Worm (Caenorhabditis elegans): ENCODE results near the gene D1005.10.

The D1005.10 gene

ce11 chrX:1502914-1503313, 16.9 kb upstream of the D1005.10 start:
- TF ChIP-seq lir-1 (GFP tag; conservative IDR thresholded peaks at IDR 0.05) (no peak), zfh-2 (GFP tag; conservative IDR thresholded peaks at IDR 0.05) (peak; percentile 86), ceh-40 (GFP tag; IDR thresholded peaks at IDR 0.05) (0 out of 2 replicates have a peak, but pooled peaks have one; percentile 11), attf-6 (GFP tag; IDR thresholded peaks at IDR 0.05) (no peak), hlh-26 (GFP tag; conservative IDR thresholded peaks at IDR 0.05) (no peak), ceh-58 (GFP tag; IDR thresholded peaks at IDR 0.05) (no peak), egrh-3 (GFP tag; IDR thresholded peaks at IDR 0.05) (peak; percentile 37; the same call in 1 of the 2 replicates)

ce11 chrX:1502490-1502889, 16.5 kb upstream of the D1005.10 start, which contains the start of gene F09E10.1:
Gene F09E10.1, plus strand, starts transcription at chrX:1502790.
- no peak for TF ChIP-seq madf-3 (GFP tag; IDR thresholded peaks at IDR 0.05)
- no peak for TF ChIP-seq repo-1 (tag; optimal IDR thresholded peaks at IDR 0.05)
- TF ChIP-seq nfya-1 (tag; optimal IDR thresholded peaks at IDR 0.05; ENCODE audit: borderline replicate concordance, insufficient read depth): no peak
- TF ChIP-seq attf-3 (GFP tag; conservative IDR thresholded peaks at IDR 0.05): no peak
- no peak for TF ChIP-seq cebp-1 (GFP tag; IDR thresholded peaks at IDR 0.05)
- no peak for TF ChIP-seq cebp-1 (tag; optimal IDR thresholded peaks at IDR 0.05)

- TF ChIP-seq atf-7 (tag; optimal IDR thresholded peaks at IDR 0.05) (no peak), K12H6.12 (tag; optimal IDR thresholded peaks at IDR 0.05) (no peak), F57A8.1 (GFP tag; optimal IDR thresholded peaks at IDR 0.05) (no peak), hrde-1 (tag; optimal IDR thresholded peaks at IDR 0.05; ENCODE audit: borderline replicate concordance) (no peak), F22D6.2 (tag; optimal IDR thresholded peaks at IDR 0.05) (no peak)
These were observed 15.8 kb upstream of the D1005.10 start, which contains the start of gene F09E10.7 for ce11 chrX:1501752-1502151. Gene F09E10.7, minus strand, starts transcription at chrX:1501852.

- TF ChIP-seq rec-8 (tag; optimal IDR thresholded peaks at IDR 0.05): no peak
- TF ChIP-seq cebp-1 (GFP tag; IDR thresholded peaks at IDR 0.05): no peak
- no peak for TF ChIP-seq cebp-1 (tag; optimal IDR thresholded peaks at IDR 0.05)
- no peak for TF ChIP-seq madf-6 (GFP tag; IDR thresholded peaks at IDR 0.05)
- no peak for TF ChIP-seq egl-18 (GFP tag; IDR thresholded peaks at IDR 0.05)
- no peak for TF ChIP-seq attf-3 (GFP tag; conservative IDR thresholded peaks at IDR 0.05)
- TF ChIP-seq K12H6.12 (tag; optimal IDR thresholded peaks at IDR 0.05): no peak
- TF ChIP-seq dpl-1 (GFP tag; optimal IDR thresholded peaks at IDR 0.05): no peak
- no peak for TF ChIP-seq attf-5 (GFP tag; optimal IDR thresholded peaks at IDR 0.05)
- no peak for TF ChIP-seq T26A5.8 (tag; optimal IDR thresholded peaks at IDR 0.05)
- no peak for TF ChIP-seq ceh-27 (GFP tag; optimal IDR thresholded peaks at IDR 0.05)
- TF ChIP-seq snpc-1.1 (tag; optimal IDR thresholded peaks at IDR 0.05; ENCODE audit: insufficient read depth): no peak
- TF ChIP-seq F10E7.11 (tag; optimal IDR thresholded peaks at IDR 0.05): no peak
- TF ChIP-seq him-1 (tag; optimal IDR thresholded peaks at IDR 0.05): no peak
- no peak for TF ChIP-seq D2030.7 (GFP tag; IDR thresholded peaks at IDR 0.05)
- no peak for TF ChIP-seq lir-1 (GFP tag; conservative IDR thresholded peaks at IDR 0.05)
- no peak for TF ChIP-seq ztf-26 (tag; optimal IDR thresholded peaks at IDR 0.05)
- no peak for TF ChIP-seq bed-1 (GFP tag; IDR thresholded peaks at IDR 0.05)
- no peak for TF ChIP-seq hlh-12 (tag; optimal IDR thresholded peaks at IDR 0.05)
These were observed 13.5 kb upstream of the D1005.10 start for ce11 chrX:1499499-1499898.

ce11 chrX:1497581-1497980, 11.6 kb upstream of the D1005.10 start, which contains the start of gene F09E10.6:
Gene F09E10.6, minus strand, starts transcription at chrX:1497681.
- TF ChIP-seq F49E8.2 (tag; optimal IDR thresholded peaks at IDR 0.05; ENCODE audit: insufficient read depth): no peak
